Fruit fly (Drosophila melanogaster): Measurements from ENCODE around the gene OXA1L.
A peak's percentile ranks its signal among the peaks of the same experiment; 100 is the strongest.

Gene OXA1L

dm6 chr3L:10844548-10845530 lies 41.4 kb downstream of the OXA1L start (continued):
- TF ChIP-seq maf-S (GFP tag; optimal IDR thresholded peaks at IDR 0.05) (peak; percentile 9), tio (GFP tag; optimal IDR thresholded peaks at IDR 0.05) (peak; percentile 58), Vsx1 (GFP tag; optimal IDR thresholded peaks at IDR 0.05) (no peak), CG17186 (GFP tag; optimal IDR thresholded peaks at IDR 0.05) (peak; percentile 37), CG1529 (GFP tag; optimal IDR thresholded peaks at IDR 0.05) (peak; percentile 12), Ravus (GFP tag; IDR thresholded peaks at IDR 0.05) (no peak), CG32772 (GFP tag; IDR thresholded peaks at IDR 0.05) (no peak), CG10959 (GFP tag; IDR thresholded peaks at IDR 0.05) (no peak), sd (tag; optimal IDR thresholded peaks at IDR 0.05) (no peak), so (GFP tag; IDR thresholded peaks at IDR 0.05) (no peak; the same call in 2 of the 3 replicates), oc (tag; optimal IDR thresholded peaks at IDR 0.05) (peak; percentile 17), CG11093 (GFP tag; IDR thresholded peaks at IDR 0.05) (no peak), CG8089 (GFP tag; optimal IDR thresholded peaks at IDR 0.05) (peak; percentile 24), CG14050 (GFP tag; IDR thresholded peaks at IDR 0.05) (no peak), CG17829 (tag; optimal IDR thresholded peaks at IDR 0.05) (peak; percentile 53), CG13123 (GFP tag; optimal IDR thresholded peaks at IDR 0.05) (peak; percentile 9)

- TF ChIP-seq Elba2 (GFP tag; optimal IDR thresholded peaks at IDR 0.05) (no peak), CG8089 (GFP tag; optimal IDR thresholded peaks at IDR 0.05) (no peak), run (tag; optimal IDR thresholded peaks at IDR 0.05) (no peak), nerfin-1 (tag; optimal IDR thresholded peaks at IDR 0.05) (no peak), Med (GFP tag) (no peak), CG10147 (GFP tag; optimal IDR thresholded peaks at IDR 0.05) (no peak), Atf3 (GFP tag; optimal IDR thresholded peaks at IDR 0.05) (no peak), Dbx (GFP tag; IDR thresholded peaks at IDR 0.05) (no peak), mam (GFP tag; optimal IDR thresholded peaks at IDR 0.05) (no peak), CG9932 (GFP tag; IDR thresholded peaks at IDR 0.05) (no peak), CG8944 (GFP tag; optimal IDR thresholded peaks at IDR 0.05) (no peak), pan (optimal IDR thresholded peaks at IDR 0.05) (no peak), pan (GFP tag; optimal IDR thresholded peaks at IDR 0.05 in 1 of 2, IDR thresholded peaks at IDR 0.05 in 1 of 2) (peak in 1 of 2 experiments; percentile 1), h (optimal IDR thresholded peaks at IDR 0.05) (no peak), Adf1 (GFP tag; IDR thresholded peaks at IDR 0.05) (no peak), CG18764 (GFP tag; optimal IDR thresholded peaks at IDR 0.05) (no peak), CG9727 (GFP tag; optimal IDR thresholded peaks at IDR 0.05) (no peak), CG18619 (GFP tag; optimal IDR thresholded peaks at IDR 0.05) (no peak), tgo (GFP tag; IDR thresholded peaks at IDR 0.05) (no peak), sens-2 (GFP tag; IDR thresholded peaks at IDR 0.05) (no peak), bbx (GFP tag; IDR thresholded peaks at IDR 0.05; ENCODE audit: partially characterized antibody) (no peak), gsb (GFP tag; IDR thresholded peaks at IDR 0.05) (no peak), her (GFP tag; optimal IDR thresholded peaks at IDR 0.05) (no peak), CG8290 (GFP tag; optimal IDR thresholded peaks at IDR 0.05) (no peak), CG8290 (tag; optimal IDR thresholded peaks at IDR 0.05) (no peak), CG9215 (GFP tag; IDR thresholded peaks at IDR 0.05) (no peak), CG34422 (GFP tag; IDR thresholded peaks at IDR 0.05) (no peak), CG2875 (GFP tag; optimal IDR thresholded peaks at IDR 0.05) (no peak), cad (GFP tag; optimal IDR thresholded peaks at IDR 0.05) (no peak), Bdp1 (GFP tag; optimal IDR thresholded peaks at IDR 0.05) (no peak), shn (GFP tag; optimal IDR thresholded peaks at IDR 0.05) (no peak), CG7556 (GFP tag; optimal IDR thresholded peaks at IDR 0.05) (no peak), dimm (GFP tag; IDR thresholded peaks at IDR 0.05) (0 out of 2 replicates have a peak, but pooled peaks have one; percentile 2), gsb-n (tag; optimal IDR thresholded peaks at IDR 0.05) (peak; percentile 36), twi (tag; optimal IDR thresholded peaks at IDR 0.05) (no peak), CG4424 (GFP tag; optimal IDR thresholded peaks at IDR 0.05) (no peak)
These were observed 42.6 kb downstream of the OXA1L start for dm6 chr3L:10843685-10844084.
